Fruit fly (Drosophila melanogaster): ENCODE measurements around the gene aay.

Gene aay

DNA sequence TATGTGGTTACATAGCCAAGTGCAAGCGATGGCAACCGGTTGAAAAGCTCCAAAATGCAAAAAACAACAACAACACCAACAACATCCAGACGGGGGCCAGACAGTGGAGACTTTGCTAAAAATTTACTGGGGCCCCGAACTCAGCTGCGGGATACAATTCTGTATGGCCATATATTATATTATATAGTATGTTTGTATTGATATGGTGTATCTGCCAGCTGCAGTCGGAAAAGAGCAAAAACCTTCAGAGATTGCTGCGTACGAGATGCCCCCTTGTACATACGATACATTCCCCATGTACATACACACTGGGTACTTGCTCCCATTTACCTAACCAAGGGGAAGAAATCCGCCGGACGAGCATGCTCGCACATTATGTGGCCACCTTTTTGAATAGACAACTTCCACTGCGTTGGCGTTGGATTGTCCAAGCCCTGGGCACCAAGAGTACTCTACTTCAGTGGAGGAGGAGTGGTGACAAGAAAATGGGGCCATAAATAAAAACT, 42.7 kb upstream of the aay start:
- TF ChIP-seq CG6808 (GFP tag; optimal IDR thresholded peaks at IDR 0.05) (peak; percentile 20), Eip78C (GFP tag) (peak; percentile 49), dac (GFP tag; optimal IDR thresholded peaks at IDR 0.05) (no peak), CG6854 (GFP tag; optimal IDR thresholded peaks at IDR 0.05) (no peak), ss (GFP tag; optimal IDR thresholded peaks at IDR 0.05) (peak; percentile 6 to 12), svp (GFP tag) (peak; percentile 73), CG15336 (GFP tag; IDR thresholded peaks at IDR 0.05) (peak; percentile 7; the same call in 1 of the 2 replicates)

DNA sequence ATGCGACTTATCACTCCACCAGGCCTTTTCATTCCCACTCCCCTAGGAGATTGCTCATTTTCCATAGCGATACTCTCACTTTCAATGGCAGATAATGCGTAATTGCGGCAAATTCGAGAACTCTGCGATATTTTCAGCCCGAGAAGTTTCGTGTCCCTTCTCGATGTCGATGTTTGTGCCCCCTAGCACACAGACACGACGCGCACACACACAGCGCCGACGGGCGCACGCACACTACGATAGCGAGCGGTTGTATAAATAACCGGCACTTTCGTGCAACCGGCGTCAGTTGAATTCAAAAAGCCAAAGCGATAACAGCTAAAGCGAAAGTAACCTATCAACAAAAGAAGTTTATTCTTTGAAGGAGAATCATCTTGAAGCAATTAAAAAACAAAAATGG, 41.5 kb upstream of the aay start, which contains the start of gene Hsp23:
Gene Hsp23 (plus strand): TSS at position 281 of the 400 bp plus-strand sequence.
- TF ChIP-seq CG1621 (tag; optimal IDR thresholded peaks at IDR 0.05) (peak; percentile 13), acj6 (GFP tag; optimal IDR thresholded peaks at IDR 0.05) (no peak), CG31627 (GFP tag; optimal IDR thresholded peaks at IDR 0.05) (no peak), CG10669 (GFP tag; optimal IDR thresholded peaks at IDR 0.05) (peak; percentile 35), Ets21C (GFP tag; optimal IDR thresholded peaks at IDR 0.05) (no peak), CG8119 (GFP tag; IDR thresholded peaks at IDR 0.05) (peak; percentile 22; the same call in 1 of the 3 replicates), ss (GFP tag; optimal IDR thresholded peaks at IDR 0.05) (peak; percentile 64 to 71), esn (GFP tag; optimal IDR thresholded peaks at IDR 0.05) (peak; percentile 48), Sox102F (GFP tag; optimal IDR thresholded peaks at IDR 0.05) (peak; percentile 43), dsx (GFP tag; optimal IDR thresholded peaks at IDR 0.05; ENCODE audit: poor library complexity, severe bottlenecking) (peak; percentile 33), CG6276 (GFP tag; optimal IDR thresholded peaks at IDR 0.05) (peak; percentile 13), Sox14 (GFP tag; optimal IDR thresholded peaks at IDR 0.05) (peak; percentile 53), fkh (GFP tag; optimal IDR thresholded peaks at IDR 0.05) (no peak), CG11294 (GFP tag; IDR thresholded peaks at IDR 0.05) (no peak), Blimp-1 (GFP tag; optimal IDR thresholded peaks at IDR 0.05) (peak; percentile 92), CG4318 (GFP tag; optimal IDR thresholded peaks at IDR 0.05) (no peak), cyc (GFP tag; optimal IDR thresholded peaks at IDR 0.05) (peak; percentile 1), svp (GFP tag) (peak; percentile 91), CG11902 (GFP tag; optimal IDR thresholded peaks at IDR 0.05) (no peak), vri (GFP tag; optimal IDR thresholded peaks at IDR 0.05) (peak; percentile 57), Met (GFP tag; optimal IDR thresholded peaks at IDR 0.05) (peak; percentile 5), Ets96B (tag; optimal IDR thresholded peaks at IDR 0.05) (peak; percentile 12), Eip93F (GFP tag; optimal IDR thresholded peaks at IDR 0.05) (peak; percentile 77), achi (GFP tag; optimal IDR thresholded peaks at IDR 0.05) (no peak), CG34406 (GFP tag; optimal IDR thresholded peaks at IDR 0.05) (no peak), spab (GFP tag; optimal IDR thresholded peaks at IDR 0.05) (no peak), CG6163 (GFP tag; IDR thresholded peaks at IDR 0.05) (peak; percentile 17; the same call in 2 of the 3 replicates), CG32006 (GFP tag; optimal IDR thresholded peaks at IDR 0.05) (no peak), CG8319 (GFP tag; optimal IDR thresholded peaks at IDR 0.05) (no peak), CG15336 (GFP tag; IDR thresholded peaks at IDR 0.05) (peak; percentile 41; the same call in 1 of the 2 replicates), CG10631 (GFP tag; optimal IDR thresholded peaks at IDR 0.05) (no peak), salr (GFP tag; optimal IDR thresholded peaks at IDR 0.05) (no peak), net (GFP tag; optimal IDR thresholded peaks at IDR 0.05) (peak; percentile 35), OdsH (GFP tag; optimal IDR thresholded peaks at IDR 0.05) (peak; percentile 12), Hr39 (GFP tag; optimal IDR thresholded peaks at IDR 0.05) (no peak), Lpt (GFP tag; optimal IDR thresholded peaks at IDR 0.05) (peak; percentile 39), Sox15 (GFP tag; optimal IDR thresholded peaks at IDR 0.05) (no peak), CG9139 (GFP tag; optimal IDR thresholded peaks at IDR 0.05) (peak; percentile 66), CG7368 (GFP tag; optimal IDR thresholded peaks at IDR 0.05) (peak; percentile 18), CG6792 (GFP tag; optimal IDR thresholded peaks at IDR 0.05) (no peak), Eip78C (GFP tag) (peak; percentile 67), lz (GFP tag; optimal IDR thresholded peaks at IDR 0.05) (peak; percentile 20), fd85E (GFP tag; optimal IDR thresholded peaks at IDR 0.05) (no peak), Eip75B (GFP tag; optimal IDR thresholded peaks at IDR 0.05) (peak; percentile 65), CG16779 (tag; optimal IDR thresholded peaks at IDR 0.05) (no peak), CG8632 (GFP tag; optimal IDR thresholded peaks at IDR 0.05) (no peak), CG6808 (GFP tag; optimal IDR thresholded peaks at IDR 0.05) (peak; percentile 61)

All from whole organism, prepupa.